Worm (Caenorhabditis elegans) whole organism, midembryonic: ENCODE results near the gene gst-8.
"Not testable (repeated sequence)": the region's sequence is repeated elsewhere in the genome, so short reads cannot be mapped to it uniquely, and the experiment has no call there.

Experiments
- flt-1 ChIP-seq: fragments of 200-800 bp; sonication (Bioruptor generic); IDR thresholded peaks from 2 replicates; pipeline ENCODE4 v1.3.6; 2022; ENCODE audit warnings: missing genetic modification characterization, missing compliant biosample characterization
- klf-2 ChIP-seq: fragments of 200-800 bp; sonication (Bioruptor generic); conservative IDR thresholded peaks from 2 replicates; pipeline ENCODE4 v1.3.6; 2022; ENCODE audit warnings: missing genetic modification reagents, missing genetic modification characterization, missing compliant biosample characterization
- med-1 ChIP-seq: sonication (generic microtip); optimal IDR thresholded peaks from 2 replicates; lab custom pipeline; 2017; ENCODE audit warnings: missing genetic modification characterization, mild to moderate bottlenecking, missing compliant biosample characterization, antibody characterized with exemption, missing genetic modification reagents; ENCODE audit not compliant: insufficient read depth
- ref-1 ChIP-seq: fragments of 200-800 bp; sonication (Bioruptor generic); conservative IDR thresholded peaks from 2 replicates; pipeline ENCODE4 v1.3.6; 2022; ENCODE audit warnings: missing genetic modification reagents, missing genetic modification characterization, missing compliant biosample characterization
- tab-1 ChIP-seq: fragments of 200-800 bp; sonication (Bioruptor generic); IDR thresholded peaks from 2 replicates; pipeline ENCODE4 v1.3.6; 2022; ENCODE audit warnings: missing genetic modification characterization, missing compliant biosample characterization
- ztf-23 ChIP-seq: fragments of 200-800 bp; sonication (Bioruptor generic); IDR thresholded peaks from 2 replicates; pipeline ENCODE4 v1.3.6; 2022; ENCODE audit warnings: missing genetic modification reagents, missing genetic modification characterization, missing compliant biosample characterization
- ztf-29 ChIP-seq: fragments of 200-800 bp; sonication (Bioruptor generic); IDR thresholded peaks from 2 replicates; pipeline ENCODE4 v1.3.6; 2022; ENCODE audit warnings: missing genetic modification reagents, missing genetic modification characterization, missing compliant biosample characterization

ce11 chrII:4898529-4898928 is 15.0 kb downstream of the gst-8 start, which contains the start of gene msp-32:
- TF ChIP-seq tab-1; ztf-23 (GFP tag; lab: Robert Waterston, UW); ref-1 (GFP tag; lab: Robert Waterston, UW); flt-1 (GFP tag; lab: Robert Waterston, UW); med-1 (GFP tag; lab: Kevin White, UChicago); ztf-29 (GFP tag; lab: Robert Waterston, UW); klf-2 (GFP tag; lab: Robert Waterston, UW): not testable (repeated sequence)
